Worm (Caenorhabditis elegans) whole organism, early embryonic: Measurements from ENCODE around the gene W01D2.6.

Experiments used
- B0310.2 ChIP-seq: sonication (generic microtip); optimal IDR thresholded peaks from 2 replicates; lab custom pipeline; 2016; ENCODE audit warnings: mild to moderate bottlenecking, missing genetic modification characterization, missing compliant biosample characterization
- F13C5.2 ChIP-seq: sonication (generic microtip); optimal IDR thresholded peaks from 2 replicates; lab custom pipeline; 2017; ENCODE audit warnings: mild to moderate bottlenecking, missing genetic modification characterization, inconsistent platforms, missing compliant biosample characterization
- aly-1 ChIP-seq: sonication (generic microtip); optimal IDR thresholded peaks from 2 replicates; lab custom pipeline; 2016; ENCODE audit warnings: missing genetic modification characterization, missing compliant biosample characterization
- ama-1 ChIP-seq: fragments of 150-350 bp; optimal IDR thresholded peaks from 2 replicates; lab custom pipeline; 2014
- ceh-13 ChIP-seq: fragments of 200-800 bp; sonication (Bioruptor generic); optimal IDR thresholded peaks from 2 replicates; lab custom pipeline; 2018; ENCODE audit warnings: mild to moderate bottlenecking, missing genetic modification characterization, missing compliant biosample characterization
- ceh-36 ChIP-seq: sonication (generic microtip); optimal IDR thresholded peaks from 2 replicates; lab custom pipeline; 2016; ENCODE audit warnings: missing genetic modification characterization, inconsistent platforms, missing compliant biosample characterization
- ets-7 ChIP-seq: sonication (generic microtip); optimal IDR thresholded peaks from 2 replicates; lab custom pipeline; 2016; ENCODE audit warnings: missing genotype, missing genetic modification characterization, missing compliant biosample characterization
- flt-1 ChIP-seq: fragments of 200-800 bp; sonication (Bioruptor generic); IDR thresholded peaks from 2 replicates; pipeline ENCODE4 v1.3.6; 2022; ENCODE audit warnings: missing genetic modification characterization, missing compliant biosample characterization
- hmbx-1 ChIP-seq: sonication (generic microtip); optimal IDR thresholded peaks from 2 replicates; lab custom pipeline; 2016; ENCODE audit warnings: mild to moderate bottlenecking, missing genetic modification characterization, missing compliant biosample characterization
- hmg-4 ChIP-seq: fragments of 200-800 bp; sonication (Bioruptor generic); optimal IDR thresholded peaks from 2 replicates; lab custom pipeline; 2018; ENCODE audit warnings: mild to moderate bottlenecking, missing genetic modification characterization, missing compliant biosample characterization
- hnd-1 ChIP-seq: sonication (generic microtip); optimal IDR thresholded peaks from 2 replicates; lab custom pipeline; 2016; ENCODE audit warnings: missing genetic modification characterization, missing compliant biosample characterization
- pes-1 ChIP-seq: fragments of 200-800 bp; sonication (Bioruptor generic); IDR thresholded peaks from 2 replicates; pipeline ENCODE4 v1.3.6; 2022; ENCODE audit warnings: missing genetic modification reagents, missing genetic modification characterization, missing compliant biosample characterization
- scrt-1 ChIP-seq: fragments of 200-800 bp; sonication (Bioruptor generic); IDR thresholded peaks from 2 replicates; pipeline ENCODE4 v1.3.6; 2022; ENCODE audit warnings: missing genetic modification characterization, missing compliant biosample characterization
- sea-1 ChIP-seq: fragments of 200-800 bp; sonication (Bioruptor generic); conservative IDR thresholded peaks from 2 replicates; pipeline ENCODE4 v1.3.6; 2022; ENCODE audit warnings: missing genetic modification characterization, missing compliant biosample characterization
- tbx-11 ChIP-seq: fragments of 200-800 bp; sonication (Bioruptor generic); IDR thresholded peaks from 2 replicates; pipeline ENCODE4 v1.3.6; 2022; ENCODE audit warnings: missing genetic modification characterization, missing compliant biosample characterization
- tbx-37 ChIP-seq: fragments of 200-800 bp; sonication (Bioruptor generic); conservative IDR thresholded peaks from 2 replicates; pipeline ENCODE4 v1.3.6; 2022; ENCODE audit warnings: missing genetic modification reagents, missing genetic modification characterization, missing compliant biosample characterization
- tra-4 ChIP-seq: sonication (generic microtip); optimal IDR thresholded peaks from 2 replicates; lab custom pipeline; 2017; ENCODE audit warnings: missing genetic modification characterization, missing compliant biosample characterization

W01D2.6 gene

DNA sequence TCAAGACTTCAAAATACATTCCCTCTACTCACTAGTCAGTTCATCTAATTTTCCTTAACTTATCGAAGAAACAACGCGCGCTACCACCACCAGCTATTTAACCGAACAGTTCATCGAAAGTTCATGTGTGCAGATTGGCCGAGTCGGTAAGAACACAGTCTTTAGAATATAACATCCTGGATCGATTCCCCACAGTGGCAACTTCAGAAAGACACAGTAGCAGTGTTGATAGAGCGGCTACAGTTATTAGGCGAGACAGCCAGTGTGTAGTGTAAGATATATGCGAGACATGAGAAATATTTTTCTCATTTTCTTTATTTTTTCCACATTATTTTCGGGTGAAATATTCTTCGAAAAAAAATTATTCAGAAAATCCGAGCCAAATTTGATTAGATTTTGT lies 6.3 kb upstream of the W01D2.6 start:
- TF ChIP-seq tbx-11 (GFP tag; lab: Robert Waterston, UW) (peak; percentile 64), pes-1 (GFP tag; lab: Robert Waterston, UW) (peak; percentile 72), flt-1 (GFP tag; lab: Robert Waterston, UW) (0 out of 2 replicates have a peak, but pooled peaks have one; percentile 16)

DNA sequence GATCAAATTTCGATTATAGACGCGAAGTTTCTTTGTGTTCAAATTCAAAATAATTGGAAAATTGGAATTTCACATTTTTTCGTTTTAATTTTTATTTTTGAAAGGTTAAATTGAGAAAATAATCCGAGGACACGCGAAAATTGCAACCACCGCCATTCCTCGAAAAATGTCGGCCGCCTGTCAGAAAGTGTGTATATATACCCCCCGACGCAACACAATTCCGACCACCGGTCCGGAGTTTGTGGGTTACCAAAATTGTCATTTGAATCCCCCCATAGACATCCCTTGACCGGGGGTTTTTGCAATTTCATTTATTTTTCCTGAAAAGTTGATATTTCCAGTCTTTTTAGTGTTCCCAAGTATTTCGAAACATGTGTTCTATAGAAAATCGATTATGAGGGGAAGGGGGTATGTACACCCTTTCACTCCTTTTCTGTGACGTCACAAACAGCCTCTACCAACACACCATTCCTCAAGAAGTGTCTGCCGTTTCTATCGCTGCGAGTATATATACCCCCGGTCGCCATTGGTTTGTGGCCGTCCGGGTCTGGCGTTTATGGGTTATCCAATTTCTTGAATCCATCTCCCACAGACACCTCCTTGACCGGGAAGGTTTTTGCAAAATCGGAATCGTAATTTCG lies 4.4 kb upstream of the W01D2.6 start, which contains the start of gene W01D2.3:
Gene W01D2.3 (minus strand): TSS at position 51 of the 641 bp plus-strand sequence.
- TF ChIP-seq pes-1 (GFP tag; lab: Robert Waterston, UW): peak; percentile 91
- TF ChIP-seq tbx-11 (GFP tag; lab: Robert Waterston, UW): peak; percentile 85
- peak; percentile 88 for TF ChIP-seq tra-4 (tag; lab: Kevin White, UChicago)
- peak; percentile 79 for TF ChIP-seq flt-1 (GFP tag; lab: Robert Waterston, UW)
- TF ChIP-seq aly-1: peak; percentile 91
- TF ChIP-seq B0310.2: peak; percentile 95
- peak; percentile 90 for TF ChIP-seq ets-7 (tag; lab: Kevin White, UChicago)
- peak; percentile 82 for TF ChIP-seq ceh-36 (tag; lab: Kevin White, UChicago)
- peak; percentile 89 for TF ChIP-seq F13C5.2 (tag; lab: Kevin White, UChicago)
- TF ChIP-seq tbx-37: peak; percentile 67
- TF ChIP-seq sea-1 (GFP tag; lab: Robert Waterston, UW): peak; percentile 88
- TF ChIP-seq hmbx-1 (tag; lab: Kevin White, UChicago): peak; percentile 65
- TF ChIP-seq hmg-4 (GFP tag; lab: Kevin White, UChicago): peak; percentile 98
- peak; percentile 79 for TF ChIP-seq hnd-1
- peak; percentile 84 for TF ChIP-seq scrt-1 (GFP tag; lab: Robert Waterston, UW)
- no peak for TF ChIP-seq ama-1 (lab: Kevin White, UChicago)
- TF ChIP-seq ceh-13 (GFP tag; lab: Kevin White, UChicago): peak; percentile 91

ce11 chrII:14805686-14806085 lies 3.1 kb upstream of the W01D2.6 start, which contains the start of gene srt-11:
Gene srt-11, plus strand, starts transcription at chrII:14805986.
- TF ChIP-seq ceh-36 (tag; lab: Kevin White, UChicago) (no peak), hnd-1 (no peak), ama-1 (lab: Kevin White, UChicago) (no peak), hmbx-1 (tag; lab: Kevin White, UChicago) (no peak), tbx-11 (GFP tag; lab: Robert Waterston, UW) (no peak), F13C5.2 (tag; lab: Kevin White, UChicago) (no peak), ceh-13 (GFP tag; lab: Kevin White, UChicago) (no peak), flt-1 (GFP tag; lab: Robert Waterston, UW) (no peak), tra-4 (tag; lab: Kevin White, UChicago) (no peak), tbx-37 (no peak), aly-1 (no peak), pes-1 (GFP tag; lab: Robert Waterston, UW) (no peak), sea-1 (GFP tag; lab: Robert Waterston, UW) (no peak), hmg-4 (GFP tag; lab: Kevin White, UChicago) (no peak), scrt-1 (GFP tag; lab: Robert Waterston, UW) (no peak), B0310.2 (no peak), ets-7 (tag; lab: Kevin White, UChicago) (no peak)

DNA sequence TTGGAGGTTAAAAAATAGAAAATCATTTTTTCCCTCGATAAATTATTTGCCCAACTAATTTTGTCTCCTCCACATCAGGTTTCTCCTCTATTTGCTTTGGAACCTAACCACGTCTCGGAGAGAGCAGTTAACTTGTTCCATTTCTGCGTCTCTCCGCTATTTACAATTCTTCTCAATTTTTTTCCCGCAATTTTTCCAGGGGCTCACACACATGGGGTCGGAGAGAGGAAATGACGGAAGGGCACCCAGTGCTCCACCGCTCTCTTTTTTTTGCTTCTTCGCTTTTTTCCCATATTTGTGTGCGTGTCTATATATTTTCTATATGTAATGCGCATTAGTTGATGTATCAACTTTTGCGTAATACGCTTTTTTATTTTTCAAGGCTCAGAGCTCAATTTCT lies 1.8 kb downstream of the W01D2.6 start:
- TF ChIP-seq scrt-1 (GFP tag; lab: Robert Waterston, UW) (no peak), hmbx-1 (tag; lab: Kevin White, UChicago) (no peak), ceh-36 (tag; lab: Kevin White, UChicago) (no peak), B0310.2 (no peak)

DNA sequence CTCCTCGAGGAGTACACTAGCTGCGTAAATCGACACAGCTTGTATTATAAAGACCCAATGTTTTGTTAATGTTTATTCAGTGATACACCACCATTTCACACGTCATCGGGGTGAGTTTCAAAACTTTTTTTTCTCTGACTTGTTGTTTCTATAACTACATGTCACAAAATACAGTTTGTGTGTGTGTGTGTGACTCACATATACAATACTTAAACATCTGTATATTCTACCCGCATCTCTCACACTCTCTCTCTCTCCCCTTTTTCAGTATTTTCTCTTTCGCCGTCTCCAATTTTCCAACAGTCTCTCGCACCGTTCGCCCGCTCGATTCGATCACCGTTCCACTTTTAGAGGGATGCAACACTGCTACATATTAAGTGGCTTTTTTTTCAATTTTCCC lies 2.7 kb downstream of the W01D2.6 start:
- no peak for TF ChIP-seq scrt-1 (GFP tag; lab: Robert Waterston, UW)
- no peak for TF ChIP-seq ceh-36 (tag; lab: Kevin White, UChicago)
- no peak for TF ChIP-seq pes-1 (GFP tag; lab: Robert Waterston, UW)
- TF ChIP-seq tra-4 (tag; lab: Kevin White, UChicago): no peak
- TF ChIP-seq ets-7 (tag; lab: Kevin White, UChicago): no peak
- TF ChIP-seq ceh-13 (GFP tag; lab: Kevin White, UChicago): no peak
- no peak for TF ChIP-seq tbx-37
- no peak for TF ChIP-seq hmg-4 (GFP tag; lab: Kevin White, UChicago)
- no peak for TF ChIP-seq aly-1
- TF ChIP-seq tbx-11 (GFP tag; lab: Robert Waterston, UW): no peak
- no peak for TF ChIP-seq hnd-1
- TF ChIP-seq ama-1 (lab: Kevin White, UChicago): no peak

ce11 chrII:14812231-14812630 lies 3.4 kb downstream of the W01D2.6 start, which contains the start of gene osta-3:
Gene osta-3, plus strand, starts transcription at chrII:14812531.
- no peak for TF ChIP-seq F13C5.2 (tag; lab: Kevin White, UChicago)
- no peak for TF ChIP-seq flt-1 (GFP tag; lab: Robert Waterston, UW)
- no peak for TF ChIP-seq B0310.2
- TF ChIP-seq tbx-37: no peak
- no peak for TF ChIP-seq hnd-1
- no peak for TF ChIP-seq aly-1

DNA sequence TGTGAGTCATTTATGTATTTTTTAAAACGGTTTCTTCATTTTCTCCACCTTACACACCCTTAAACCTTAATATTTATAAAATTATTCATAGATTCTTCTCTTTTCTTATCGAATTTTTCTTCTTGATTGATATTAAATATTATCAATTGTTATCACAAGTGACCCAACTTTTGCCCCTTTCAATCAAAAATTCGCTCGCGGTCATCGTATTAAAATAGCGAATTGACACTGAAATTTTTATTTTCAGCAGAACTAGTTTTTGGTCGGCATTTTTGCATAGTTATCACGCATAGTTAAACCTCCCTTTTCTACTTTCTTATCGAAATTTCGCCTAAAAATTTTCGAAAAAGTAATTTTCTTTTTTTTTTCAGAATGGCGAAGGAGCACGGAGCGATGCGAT lies 3.9 kb downstream of the W01D2.6 start:
- TF ChIP-seq ama-1 (lab: Kevin White, UChicago) (no peak), sea-1 (GFP tag; lab: Robert Waterston, UW) (no peak), hmg-4 (GFP tag; lab: Kevin White, UChicago) (no peak), hmbx-1 (tag; lab: Kevin White, UChicago) (no peak), pes-1 (GFP tag; lab: Robert Waterston, UW) (no peak), B0310.2 (no peak), tbx-37 (no peak), F13C5.2 (tag; lab: Kevin White, UChicago) (no peak), flt-1 (GFP tag; lab: Robert Waterston, UW) (no peak), tra-4 (tag; lab: Kevin White, UChicago) (no peak), ets-7 (tag; lab: Kevin White, UChicago) (no peak), ceh-13 (GFP tag; lab: Kevin White, UChicago) (no peak), ceh-36 (tag; lab: Kevin White, UChicago) (no peak), tbx-11 (GFP tag; lab: Robert Waterston, UW) (no peak), scrt-1 (GFP tag; lab: Robert Waterston, UW) (no peak), aly-1 (no peak), hnd-1 (no peak)
